Fruit fly (Drosophila melanogaster): Measurements from ENCODE around the gene fd3F.

DNA sequence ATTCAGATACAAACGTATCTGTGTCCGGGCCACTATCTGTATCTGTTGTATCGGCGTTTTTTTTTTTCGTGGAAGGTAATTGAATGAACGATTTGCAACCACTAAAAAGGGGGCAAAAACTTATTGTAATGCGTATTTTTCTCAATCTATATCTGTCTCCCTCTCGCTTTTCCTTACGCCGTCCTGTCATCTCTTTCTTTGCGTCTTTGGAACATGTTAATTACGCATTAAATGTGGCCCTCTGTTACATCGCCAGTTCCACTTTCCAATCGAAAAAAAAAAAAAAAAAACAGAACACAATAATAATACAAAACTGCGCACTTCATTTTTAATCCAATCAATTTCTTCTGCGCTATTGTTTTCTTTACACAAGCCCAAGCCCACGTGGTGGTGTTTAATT, 37.9 kb upstream of the fd3F start:
- TF ChIP-seq CG34367 (tag; optimal IDR thresholded peaks at IDR 0.05) (no peak), EcR (GFP tag; optimal IDR thresholded peaks at IDR 0.05) (no peak), Pif1B (GFP tag; optimal IDR thresholded peaks at IDR 0.05) (no peak), CG4496 (GFP tag; IDR thresholded peaks at IDR 0.05) (no peak), CG32121 (GFP tag; IDR thresholded peaks at IDR 0.05) (no peak), Ets98B (GFP tag; IDR thresholded peaks at IDR 0.05) (no peak), CG17806 (tag; optimal IDR thresholded peaks at IDR 0.05) (no peak), fd96Ca (GFP tag; IDR thresholded peaks at IDR 0.05) (no peak), CG10348 (GFP tag; IDR thresholded peaks at IDR 0.05) (no peak), CG14655 (GFP tag; optimal IDR thresholded peaks at IDR 0.05) (no peak), CG8159 (tag; optimal IDR thresholded peaks at IDR 0.05) (no peak), Snoo (tag; optimal IDR thresholded peaks at IDR 0.05) (no peak), gl (tag; optimal IDR thresholded peaks at IDR 0.05) (no peak), CG8301 (tag; optimal IDR thresholded peaks at IDR 0.05) (no peak)
